Worm (Caenorhabditis elegans) whole organism, mixed stage, embryonic: ENCODE measurements around the gene dro-1.

ENCODE experiments used
- elt-3 ChIP-seq: fragments of 150-350 bp; optimal IDR thresholded peaks from 2 replicates; lab custom pipeline; 2014; ENCODE audit warnings: missing biosample characterization, missing genetic modification characterization
- lin-13 ChIP-seq: fragments of 150-350 bp; optimal IDR thresholded peaks from 2 replicates; lab custom pipeline; 2014; ENCODE audit warnings: missing biosample characterization, missing genetic modification characterization
- nhr-237 ChIP-seq: fragments of 150-350 bp; optimal IDR thresholded peaks from 2 replicates; lab custom pipeline; 2014; ENCODE audit warnings: missing biosample characterization, missing genetic modification characterization

DNA sequence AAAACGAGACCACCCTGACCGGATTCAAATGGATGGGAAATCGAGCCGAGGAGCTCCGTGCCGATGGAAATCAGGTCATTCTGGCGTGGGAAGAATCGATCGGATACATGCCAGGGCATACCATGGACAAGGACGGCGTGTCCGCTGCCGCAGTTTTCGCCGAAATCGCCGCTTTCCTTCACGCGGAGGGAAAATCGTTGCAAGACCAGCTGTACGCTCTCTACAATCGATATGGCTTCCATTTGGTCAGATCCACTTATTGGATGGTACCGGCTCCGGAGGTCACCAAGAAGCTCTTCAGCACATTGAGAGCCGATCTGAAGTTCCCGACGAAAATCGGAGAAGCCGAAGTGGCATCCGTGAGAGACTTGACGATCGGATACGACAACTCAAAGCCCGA lies 40.5 kb upstream of the dro-1 start:
- TF ChIP-seq elt-3 (tag; lab: Kevin White, UChicago) (no peak), nhr-237 (no peak), lin-13 (tag; lab: Kevin White, UChicago) (no peak)
